Fruit fly (Drosophila melanogaster) S2 (cell line): ENCODE data around the gene Atx-1.

Experiments
- CG8478 ChIP-seq: fragments of >200 bp; optimal IDR thresholded peaks from 2 replicates; lab custom pipeline; 2018
- CTCF ChIP-seq, 2 experiments: fragments of >200 bp; optimal IDR thresholded peaks; 2 replicates each; lab custom pipeline; 2018

dm6 chrX:6856332-6856995 lies 33.5 kb downstream of the Atx-1 start:
- TF ChIP-seq CG8478 (lab: Kevin White, UChicago) (no peak), CTCF (optimal IDR thresholded peaks at IDR 0.05; lab: Kevin White, UChicago) (no peak)
